Fruit fly (Drosophila melanogaster): Measurements from ENCODE around the gene Ddrgk1.

dm6 chr3R:21241332-21241731 lies 26.5 kb downstream of the Ddrgk1 start:
- TF ChIP-seq psq (optimal IDR thresholded peaks at IDR 0.05) (no peak), insv (optimal IDR thresholded peaks at IDR 0.05) (no peak), Myc (optimal IDR thresholded peaks at IDR 0.05) (no peak), Sin3A (optimal IDR thresholded peaks at IDR 0.05) (no peak), ttk (optimal IDR thresholded peaks at IDR 0.05) (no peak)

All from Kc167 (cell line).